Worm (Caenorhabditis elegans) whole organism, L4/young adult: ENCODE measurements around the gene rnp-9.

Source experiments
- W03F9.2 ChIP-seq: fragments of 150-350 bp; optimal IDR thresholded peaks from 2 replicates; lab custom pipeline; 2014; ENCODE audit warnings: missing biosample characterization, missing genetic modification characterization
- dao-5 ChIP-seq: sonication (generic microtip); optimal IDR thresholded peaks from 2 replicates; lab custom pipeline; 2016; ENCODE audit warnings: missing genotype, missing genetic modification characterization, moderate library complexity, missing compliant biosample characterization
- him-1 ChIP-seq: sonication (generic microtip); optimal IDR thresholded peaks from 2 replicates; lab custom pipeline; 2016; ENCODE audit warnings: missing genotype, missing genetic modification reagents, missing genetic modification characterization, missing compliant biosample characterization

ce11 chrX:10212469-10212868 is 45.4 kb downstream of the rnp-9 start, which contains the start of gene F44A6.3:
- TF ChIP-seq dao-5: no peak
- TF ChIP-seq him-1 (tag; lab: Kevin White, UChicago): no peak
- no peak for TF ChIP-seq W03F9.2 (tag; lab: Kevin White, UChicago)
